Fruit fly (Drosophila melanogaster): ENCODE data around the gene mRpS30.

The mRpS30 gene

dm6 chrX:15803764-15804563 lies 18.1 kb downstream of the mRpS30 start, which contains the start of the genes PGRP-LE and sd:
TSS of gene PGRP-LE (minus strand) at chrX:15803880.
TSS of gene sd (plus strand) at chrX:15804370.
- TF ChIP-seq kay (GFP tag; ENCODE audit: borderline replicate concordance) (peak; percentile 85), cnc (optimal IDR thresholded peaks at IDR 0.05) (no peak), bab1 (GFP tag; optimal IDR thresholded peaks at IDR 0.05) (peak; percentile 18), CG14711 (tag; optimal IDR thresholded peaks at IDR 0.05) (peak; percentile 61)

DNA sequence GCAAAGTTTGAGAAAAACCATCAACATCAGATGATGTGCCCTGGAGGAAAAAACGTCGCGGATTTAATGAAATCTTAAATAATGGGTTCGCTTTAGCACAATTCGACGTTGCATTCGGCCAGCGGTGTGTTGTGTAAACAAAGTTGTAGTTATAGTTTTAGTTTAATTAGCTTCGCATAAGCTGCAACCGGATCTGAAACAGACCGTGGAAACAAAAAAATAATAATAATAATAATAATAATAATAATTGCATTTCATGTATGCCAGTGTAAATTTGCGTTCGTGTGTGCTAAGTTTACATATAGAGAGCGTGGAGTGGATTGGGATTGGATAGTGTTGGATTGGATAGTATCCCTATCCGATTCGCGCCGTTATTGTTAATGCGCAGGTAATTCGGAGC lies 18.9 kb downstream of the mRpS30 start:
- TF ChIP-seq Mnt (GFP tag; optimal IDR thresholded peaks at IDR 0.05) (no peak), Clk (GFP tag; optimal IDR thresholded peaks at IDR 0.05) (no peak), CG14711 (tag; optimal IDR thresholded peaks at IDR 0.05) (peak; percentile 19)

- TF ChIP-seq Hr96 (GFP tag; optimal IDR thresholded peaks at IDR 0.05), result no peak
- TF ChIP-seq cic (GFP tag; optimal IDR thresholded peaks at IDR 0.05), result no peak
- peak; percentile 42 for TF ChIP-seq pad (GFP tag; optimal IDR thresholded peaks at IDR 0.05)
- peak; percentile 42 for TF ChIP-seq tj (GFP tag; optimal IDR thresholded peaks at IDR 0.05)
- TF ChIP-seq bab1 (GFP tag; optimal IDR thresholded peaks at IDR 0.05), result no peak
- TF ChIP-seq CG5204 (GFP tag; optimal IDR thresholded peaks at IDR 0.05), result no peak
- TF ChIP-seq Crg-1 (GFP tag; optimal IDR thresholded peaks at IDR 0.05), result no peak
These were observed 19.7 kb downstream of the mRpS30 start for dm6 chrX:15805523-15805922.

DNA sequence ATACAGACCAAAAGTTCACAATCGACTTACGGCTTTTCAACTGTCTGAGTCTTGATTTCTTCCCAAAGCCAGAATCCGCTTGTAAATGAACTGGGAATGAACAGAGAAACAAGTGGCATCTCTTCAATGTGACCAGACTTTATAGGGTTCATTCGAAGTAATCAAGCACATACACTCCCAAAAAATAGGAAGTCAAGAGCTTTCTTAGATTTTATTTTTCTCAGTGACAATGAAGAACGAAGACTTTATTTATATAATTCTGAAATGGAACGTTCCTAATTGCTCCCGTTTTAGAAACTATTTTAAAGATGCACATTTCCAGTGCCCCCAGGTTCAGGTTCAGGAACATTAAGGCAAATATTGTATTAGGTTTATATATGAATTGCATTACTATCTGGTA lies 22.1 kb downstream of the mRpS30 start:
- TF ChIP-seq Mnt (GFP tag; optimal IDR thresholded peaks at IDR 0.05) (no peak), toe (GFP tag; optimal IDR thresholded peaks at IDR 0.05) (no peak), ovo (GFP tag; optimal IDR thresholded peaks at IDR 0.05) (no peak), Crg-1 (GFP tag; optimal IDR thresholded peaks at IDR 0.05) (no peak), cic (GFP tag; optimal IDR thresholded peaks at IDR 0.05) (no peak), pad (GFP tag; optimal IDR thresholded peaks at IDR 0.05) (no peak), tj (GFP tag; optimal IDR thresholded peaks at IDR 0.05) (no peak), Clk (GFP tag; optimal IDR thresholded peaks at IDR 0.05) (no peak), cnc (optimal IDR thresholded peaks at IDR 0.05) (no peak), Hr96 (GFP tag; optimal IDR thresholded peaks at IDR 0.05) (no peak)

DNA sequence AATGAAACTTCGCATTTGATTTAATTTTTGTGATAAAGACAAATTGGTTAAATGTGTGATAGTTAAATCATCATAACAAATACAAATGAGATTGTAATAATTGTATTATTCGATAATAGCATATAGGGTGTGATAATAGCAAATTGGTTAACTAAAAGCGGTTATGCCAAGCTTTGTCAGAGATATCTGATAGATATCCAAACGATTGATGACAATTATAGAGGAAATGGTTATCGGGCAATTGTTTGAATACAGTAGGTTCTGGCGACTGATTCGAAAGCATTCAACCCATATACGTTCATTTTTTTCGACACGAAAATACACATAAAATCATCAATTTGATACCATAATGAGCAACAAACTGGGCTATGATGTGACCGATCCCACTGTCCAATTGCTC lies 23.4 kb downstream of the mRpS30 start, which contains the start of gene CG8509:
TSS of gene CG8509 (plus strand) at position 301 of the 400 bp plus-strand sequence.
- TF ChIP-seq CG7101 (tag; optimal IDR thresholded peaks at IDR 0.05), result no peak
- no peak for TF ChIP-seq Clk (GFP tag; optimal IDR thresholded peaks at IDR 0.05)
- no peak for TF ChIP-seq tj (GFP tag; optimal IDR thresholded peaks at IDR 0.05)
- no peak for TF ChIP-seq pad (GFP tag; optimal IDR thresholded peaks at IDR 0.05)
- TF ChIP-seq CG1620 (GFP tag; optimal IDR thresholded peaks at IDR 0.05), result no peak
- TF ChIP-seq Mnt (GFP tag; optimal IDR thresholded peaks at IDR 0.05), result no peak
- TF ChIP-seq toe (GFP tag; optimal IDR thresholded peaks at IDR 0.05), result no peak
- no peak for TF ChIP-seq Hr96 (GFP tag; optimal IDR thresholded peaks at IDR 0.05)
- no peak for TF ChIP-seq CG14711 (tag; optimal IDR thresholded peaks at IDR 0.05)
- TF ChIP-seq cnc (optimal IDR thresholded peaks at IDR 0.05), result no peak
- TF ChIP-seq ovo (GFP tag; optimal IDR thresholded peaks at IDR 0.05), result no peak
- no peak for TF ChIP-seq bab1 (GFP tag; optimal IDR thresholded peaks at IDR 0.05)

dm6 chrX:15811666-15812614 lies 26.1 kb downstream of the mRpS30 start:
- no peak for TF ChIP-seq Clk (GFP tag; optimal IDR thresholded peaks at IDR 0.05)
- no peak for TF ChIP-seq cnc (optimal IDR thresholded peaks at IDR 0.05)
- TF ChIP-seq CG7101 (tag; optimal IDR thresholded peaks at IDR 0.05), result peak; percentile 27
- TF ChIP-seq pad (GFP tag; optimal IDR thresholded peaks at IDR 0.05), result peak; percentile 1
- TF ChIP-seq CG5204 (GFP tag; optimal IDR thresholded peaks at IDR 0.05), result no peak
- peak; percentile 80 for TF ChIP-seq kay (GFP tag; ENCODE audit: borderline replicate concordance)
- peak; percentile 3 for TF ChIP-seq CG12768 (GFP tag; optimal IDR thresholded peaks at IDR 0.05)
- TF ChIP-seq Crg-1 (GFP tag; optimal IDR thresholded peaks at IDR 0.05), result no peak
- TF ChIP-seq Mnt (GFP tag; optimal IDR thresholded peaks at IDR 0.05), result peak; percentile 20
- TF ChIP-seq ovo (GFP tag; optimal IDR thresholded peaks at IDR 0.05), result no peak
- no peak for TF ChIP-seq CG33017 (tag; optimal IDR thresholded peaks at IDR 0.05)
- peak; percentile 78 for TF ChIP-seq bab1 (GFP tag; optimal IDR thresholded peaks at IDR 0.05)
- TF ChIP-seq CG1620 (GFP tag; optimal IDR thresholded peaks at IDR 0.05), result no peak
- TF ChIP-seq CG11617 (GFP tag; optimal IDR thresholded peaks at IDR 0.05), result peak; percentile 44
- no peak for TF ChIP-seq CG7045 (GFP tag; optimal IDR thresholded peaks at IDR 0.05)
- no peak for TF ChIP-seq toe (GFP tag; optimal IDR thresholded peaks at IDR 0.05)
- TF ChIP-seq CG14711 (tag; optimal IDR thresholded peaks at IDR 0.05), result peak; percentile 65
- TF ChIP-seq Hr96 (GFP tag; optimal IDR thresholded peaks at IDR 0.05), result no peak
- TF ChIP-seq cic (GFP tag; optimal IDR thresholded peaks at IDR 0.05), result peak; percentile 61
- TF ChIP-seq tj (GFP tag; optimal IDR thresholded peaks at IDR 0.05), result peak; percentile 82
